Worm (Caenorhabditis elegans) whole organism, midembryonic: Measurements from ENCODE around the gene T16G1.3.

ENCODE experiments used
- T22C8.4 ChIP-seq: fragments of 200-800 bp; sonication (Bioruptor generic); IDR thresholded peaks from 2 replicates; pipeline ENCODE4 v1.3.6; 2022; ENCODE audit warnings: missing genetic modification characterization, missing compliant biosample characterization
- cog-1 ChIP-seq: sonication (generic microtip); optimal IDR thresholded peaks from 2 replicates; lab custom pipeline; 2016; ENCODE audit warnings: missing genetic modification characterization, missing compliant biosample characterization
- klf-2 ChIP-seq: fragments of 200-800 bp; sonication (Bioruptor generic); conservative IDR thresholded peaks from 2 replicates; pipeline ENCODE4 v1.3.6; 2022; ENCODE audit warnings: missing genetic modification reagents, missing genetic modification characterization, missing compliant biosample characterization
- med-1 ChIP-seq: sonication (generic microtip); optimal IDR thresholded peaks from 2 replicates; lab custom pipeline; 2017; ENCODE audit warnings: missing genetic modification characterization, mild to moderate bottlenecking, missing compliant biosample characterization, antibody characterized with exemption, missing genetic modification reagents; ENCODE audit not compliant: insufficient read depth
- ref-1 ChIP-seq: fragments of 200-800 bp; sonication (Bioruptor generic); conservative IDR thresholded peaks from 2 replicates; pipeline ENCODE4 v1.3.6; 2022; ENCODE audit warnings: missing genetic modification reagents, missing genetic modification characterization, missing compliant biosample characterization
- ztf-23 ChIP-seq: fragments of 200-800 bp; sonication (Bioruptor generic); IDR thresholded peaks from 2 replicates; pipeline ENCODE4 v1.3.6; 2022; ENCODE audit warnings: missing genetic modification reagents, missing genetic modification characterization, missing compliant biosample characterization
- ztf-29 ChIP-seq: fragments of 200-800 bp; sonication (Bioruptor generic); IDR thresholded peaks from 2 replicates; pipeline ENCODE4 v1.3.6; 2022; ENCODE audit warnings: missing genetic modification reagents, missing genetic modification characterization, missing compliant biosample characterization

DNA sequence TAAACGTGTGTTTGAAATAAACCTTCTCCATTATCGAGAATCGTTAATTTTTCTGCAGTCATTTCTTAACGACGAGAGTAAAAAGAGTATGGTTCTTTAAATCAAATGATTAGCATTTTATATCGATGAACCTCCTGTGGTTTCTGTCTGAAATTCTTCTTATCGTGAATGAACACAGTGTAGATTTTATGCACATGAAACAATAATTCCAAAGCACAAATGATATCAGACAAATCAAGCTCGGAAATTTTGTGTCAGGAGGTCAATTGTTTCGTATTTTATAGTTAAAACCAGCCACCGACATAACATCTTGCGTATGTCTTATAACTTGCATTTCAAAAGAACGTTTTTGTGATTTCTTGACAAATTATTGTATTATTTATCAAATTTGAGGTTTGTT is 7.0 kb downstream of the T16G1.3 start, which contains the start of gene T16G1.6:
- TF ChIP-seq klf-2 (no peak), ztf-29 (GFP tag; lab: Robert Waterston, UW) (no peak), med-1 (GFP tag; lab: Kevin White, UChicago) (no peak), ref-1 (GFP tag; lab: Robert Waterston, UW) (no peak), cog-1 (tag; lab: Kevin White, UChicago) (no peak), T22C8.4 (GFP tag; lab: Robert Waterston, UW) (no peak), ztf-23 (GFP tag; lab: Robert Waterston, UW) (no peak)
